Fruit fly (Drosophila melanogaster) whole organism, embryonic: ENCODE results near the gene Rcd-1r.

ENCODE experiments used
- Atf-2 ChIP-seq: fragments of 200-800 bp; sonication (Bioruptor generic); optimal IDR thresholded peaks from 2 replicates; lab custom pipeline; 2016; ENCODE audit warnings: missing biosample characterization, missing genetic modification characterization
- CHES-1-like ChIP-seq: fragments of 200-800 bp; sonication (Bioruptor generic); optimal IDR thresholded peaks from 2 replicates; lab custom pipeline; 2016; ENCODE audit warnings: missing biosample characterization, missing genetic modification characterization
- Dbx ChIP-seq: fragments of 200-800 bp; sonication (Bioruptor generic); IDR thresholded peaks from 3 replicates; pipeline ENCODE4 v1.3.6; 2022; ENCODE audit warnings: missing biosample characterization, missing genetic modification characterization

dm6 chr2L:8972905-8973304, 41.0 kb downstream of the Rcd-1r start:
- TF ChIP-seq Dbx (GFP tag; lab: Robert Waterston, UW), result no peak
- TF ChIP-seq CHES-1-like, result no peak
- no peak for TF ChIP-seq Atf-2 (GFP tag; lab: Kevin White, UChicago)
